Worm (Caenorhabditis elegans) whole organism, young adult: Measurements from ENCODE around the gene F13E6.1.

Experiments
- B0035.1 ChIP-seq: sonication (generic microtip); optimal IDR thresholded peaks from 2 replicates; lab custom pipeline; 2016; ENCODE audit warnings: missing genetic modification characterization, mild to moderate bottlenecking, missing compliant biosample characterization, missing genotype, missing genetic modification reagents
- B0336.3 ChIP-seq: fragments of 200-800 bp; sonication (Bioruptor generic); IDR thresholded peaks from 2 replicates; pipeline ENCODE4 v1.3.6; 2022; ENCODE audit warnings: missing genetic modification characterization, missing compliant biosample characterization
- F10E7.11 ChIP-seq: sonication (generic microtip); optimal IDR thresholded peaks from 2 replicates; lab custom pipeline; 2017; ENCODE audit warnings: mild to moderate bottlenecking, missing genetic modification characterization, moderate library complexity, missing compliant biosample characterization
- F22D6.2 ChIP-seq: sonication (generic microtip); optimal IDR thresholded peaks from 2 replicates; lab custom pipeline; 2016; ENCODE audit warnings: mild to moderate bottlenecking, missing genetic modification characterization, missing compliant biosample characterization
- F57A8.1 ChIP-seq: fragments of 200-800 bp; sonication (Bioruptor generic); optimal IDR thresholded peaks from 2 replicates; lab custom pipeline; 2018; ENCODE audit warnings: mild to moderate bottlenecking, missing genetic modification characterization, moderate library complexity, missing compliant biosample characterization
- F57C9.4 ChIP-seq: sonication (generic microtip); optimal IDR thresholded peaks from 2 replicates; lab custom pipeline; 2017; ENCODE audit warnings: mild to moderate bottlenecking, missing genetic modification characterization, missing compliant biosample characterization
- T07F8.4 ChIP-seq: sonication (generic microtip); optimal IDR thresholded peaks from 2 replicates; lab custom pipeline; 2016; ENCODE audit warnings: mild to moderate bottlenecking, missing genetic modification characterization, moderate library complexity, missing compliant biosample characterization
- Y79H2A.3 ChIP-seq: fragments of 200-800 bp; sonication (Bioruptor generic); conservative IDR thresholded peaks from 2 replicates; pipeline ENCODE4 v1.3.6; 2022; ENCODE audit warnings: missing genetic modification reagents, missing genetic modification characterization, missing compliant biosample characterization
- akir-1 ChIP-seq: fragments of 200-800 bp; sonication (Bioruptor generic); optimal IDR thresholded peaks from 2 replicates; lab custom pipeline; 2018; ENCODE audit warnings: mild to moderate bottlenecking, missing genetic modification characterization, moderate library complexity, missing compliant biosample characterization
- athp-1 ChIP-seq: sonication (generic microtip); optimal IDR thresholded peaks from 2 replicates; lab custom pipeline; 2017; ENCODE audit warnings: mild to moderate bottlenecking, missing genetic modification characterization, missing compliant biosample characterization
- attf-6 ChIP-seq: fragments of 200-800 bp; sonication (Bioruptor generic); IDR thresholded peaks from 2 replicates; pipeline ENCODE4 v1.3.6; 2022; ENCODE audit warnings: missing genetic modification reagents, missing genetic modification characterization, missing compliant biosample characterization
- bed-2 ChIP-seq: fragments of 200-800 bp; sonication (Bioruptor generic); IDR thresholded peaks from 2 replicates; pipeline ENCODE4 v1.3.6; 2022; ENCODE audit warnings: missing genetic modification reagents, missing genetic modification characterization, missing compliant biosample characterization
- ccch-3 ChIP-seq: fragments of 200-800 bp; sonication (Bioruptor generic); optimal IDR thresholded peaks from 2 replicates; lab custom pipeline; 2018; ENCODE audit warnings: mild to moderate bottlenecking, missing genetic modification characterization, missing compliant biosample characterization
- cebp-1 ChIP-seq, 2 experiments: fragments of 200-800 bp in 1 of 2; sonication (Bioruptor generic) in 1 of 2; sonication (generic microtip) in 1 of 2; IDR thresholded peaks in 1 of 2; optimal IDR thresholded peaks in 1 of 2; 2 replicates each; pipeline versions ENCODE4 v1.3.6 to Lab custom; 2017 to 2022; ENCODE audit warnings: missing compliant biosample characterization in 2 of 2, missing genetic modification characterization in 2 of 2, mild to moderate bottlenecking in 1 of 2, missing genetic modification reagents in 1 of 2, moderate library complexity in 1 of 2
- ceh-91 ChIP-seq: fragments of 200-800 bp; sonication (Bioruptor generic); IDR thresholded peaks from 2 replicates; pipeline ENCODE4 v1.3.6; 2022; ENCODE audit warnings: missing genetic modification reagents, missing genetic modification characterization, missing compliant biosample characterization
- dpl-1 ChIP-seq: fragments of 150-350 bp; optimal IDR thresholded peaks from 2 replicates; lab custom pipeline; 2014; ENCODE audit warnings: missing biosample characterization, missing genetic modification reagents, missing genetic modification characterization
- egl-18 ChIP-seq: fragments of 200-800 bp; sonication (Bioruptor generic); IDR thresholded peaks from 2 replicates; pipeline ENCODE4 v1.3.6; 2022; ENCODE audit warnings: missing genetic modification reagents, missing genetic modification characterization, missing compliant biosample characterization
- egrh-3 ChIP-seq: fragments of 200-800 bp; sonication (Bioruptor generic); IDR thresholded peaks from 2 replicates; pipeline ENCODE4 v1.3.6; 2022; ENCODE audit warnings: missing genetic modification reagents, missing genetic modification characterization, missing compliant biosample characterization
- ets-4 ChIP-seq: fragments of 200-800 bp; sonication (Bioruptor generic); optimal IDR thresholded peaks from 2 replicates; lab custom pipeline; 2018; ENCODE audit warnings: mild to moderate bottlenecking, missing genetic modification characterization, missing compliant biosample characterization
- fkh-3 ChIP-seq: sonication (generic microtip); optimal IDR thresholded peaks from 2 replicates; lab custom pipeline; 2016; ENCODE audit warnings: mild to moderate bottlenecking, missing genetic modification characterization, missing compliant biosample characterization
- gei-17 ChIP-seq: fragments of 200-800 bp; sonication (Bioruptor generic); optimal IDR thresholded peaks from 2 replicates; lab custom pipeline; 2018; ENCODE audit warnings: mild to moderate bottlenecking, missing genetic modification characterization, missing compliant biosample characterization
- lag-1 ChIP-seq: fragments of 200-800 bp; sonication (Bioruptor generic); IDR thresholded peaks from 2 replicates; pipeline ENCODE4 v1.3.6; 2022; ENCODE audit warnings: missing genetic modification reagents, missing genetic modification characterization, missing compliant biosample characterization
- let-607 ChIP-seq, 2 experiments: fragments of 200-800 bp in 1 of 2; sonication (Bioruptor generic) in 1 of 2; sonication (generic microtip) in 1 of 2; optimal IDR thresholded peaks; 2 replicates each; lab custom pipeline; 2016 to 2018; ENCODE audit warnings: mild to moderate bottlenecking in 2 of 2, missing compliant biosample characterization in 2 of 2, missing genetic modification characterization in 2 of 2, moderate library complexity in 2 of 2, missing genotype in 1 of 2
- lin-40 ChIP-seq: sonication (generic microtip); optimal IDR thresholded peaks from 2 replicates; lab custom pipeline; 2016; ENCODE audit warnings: missing genetic modification characterization, mild to moderate bottlenecking, missing compliant biosample characterization, missing genotype, missing genetic modification reagents
- lin-54 ChIP-seq: fragments of 200-800 bp; sonication (Bioruptor generic); optimal IDR thresholded peaks from 2 replicates; lab custom pipeline; 2018; ENCODE audit warnings: mild to moderate bottlenecking, missing genetic modification characterization, missing compliant biosample characterization
- lsl-1 ChIP-seq: fragments of 200-800 bp; sonication (Bioruptor generic); optimal IDR thresholded peaks from 2 replicates; lab custom pipeline; 2018; ENCODE audit warnings: mild to moderate bottlenecking, missing genetic modification characterization, moderate library complexity, missing compliant biosample characterization
- madf-10 ChIP-seq: sonication (generic microtip); optimal IDR thresholded peaks from 2 replicates; lab custom pipeline; 2016; ENCODE audit warnings: mild to moderate bottlenecking, missing genetic modification characterization, missing compliant biosample characterization
- mcd-1 ChIP-seq: fragments of 200-800 bp; sonication (Bioruptor generic); IDR thresholded peaks from 2 replicates; pipeline ENCODE4 v1.3.6; 2022; ENCODE audit warnings: missing genetic modification reagents, missing genetic modification characterization, missing compliant biosample characterization
- mel-28 ChIP-seq: sonication (generic microtip); optimal IDR thresholded peaks from 2 replicates; lab custom pipeline; 2016; ENCODE audit warnings: borderline replicate concordance, mild to moderate bottlenecking, missing genetic modification characterization, missing compliant biosample characterization
- mxl-1 ChIP-seq: sonication (generic microtip); optimal IDR thresholded peaks from 2 replicates; lab custom pipeline; 2016; ENCODE audit warnings: missing genetic modification characterization, missing compliant biosample characterization
- nfya-2 ChIP-seq: fragments of 200-800 bp; sonication (Bioruptor generic); IDR thresholded peaks from 2 replicates; pipeline ENCODE4 v1.3.6; 2022; ENCODE audit warnings: missing genetic modification reagents, missing genetic modification characterization, missing compliant biosample characterization
- nfyb-1 ChIP-seq: fragments of 200-800 bp; sonication (Bioruptor generic); IDR thresholded peaks from 2 replicates; pipeline ENCODE4 v1.3.6; 2022; ENCODE audit warnings: missing genetic modification reagents, missing genetic modification characterization, missing compliant biosample characterization
- nhr-27 ChIP-seq: fragments of 200-800 bp; sonication (Bioruptor generic); optimal IDR thresholded peaks from 2 replicates; lab custom pipeline; 2018; ENCODE audit warnings: mild to moderate bottlenecking, missing genetic modification characterization, moderate library complexity, missing compliant biosample characterization
- nhr-80 ChIP-seq: sonication (generic microtip); optimal IDR thresholded peaks from 2 replicates; lab custom pipeline; 2016; ENCODE audit warnings: missing genetic modification characterization, missing compliant biosample characterization
- nhr-90 ChIP-seq: sonication (generic microtip); optimal IDR thresholded peaks from 2 replicates; lab custom pipeline; 2016; ENCODE audit warnings: missing genotype, mild to moderate bottlenecking, missing genetic modification characterization, missing compliant biosample characterization
- rcor-1 ChIP-seq: fragments of 200-800 bp; sonication (Bioruptor generic); IDR thresholded peaks from 2 replicates; pipeline ENCODE4 v1.3.6; 2022; ENCODE audit warnings: missing genetic modification reagents, missing genetic modification characterization, missing compliant biosample characterization
- sea-2 ChIP-seq: fragments of 200-800 bp; sonication (Bioruptor generic); IDR thresholded peaks from 2 replicates; pipeline ENCODE4 v1.3.6; 2022; ENCODE audit warnings: missing genetic modification characterization, missing compliant biosample characterization
- snpc-1.3 ChIP-seq: sonication (generic microtip); optimal IDR thresholded peaks from 2 replicates; lab custom pipeline; 2017; ENCODE audit warnings: missing genetic modification characterization, mild to moderate bottlenecking, missing compliant biosample characterization, antibody characterized with exemption, moderate library complexity, missing genotype, missing genetic modification reagents; ENCODE audit not compliant: insufficient read depth
- snpc-4 ChIP-seq, 5 experiments: fragments of 150-350 bp in 1 of 5; sonication (generic microtip) in 4 of 5; optimal IDR thresholded peaks; 2 replicates each; lab custom pipeline; 2014 to 2018; ENCODE audit warnings: missing genetic modification characterization in 5 of 5, missing biosample characterization in 3 of 5, antibody characterized with exemption in 2 of 5, mild to moderate bottlenecking in 2 of 5, missing compliant biosample characterization in 2 of 5, missing genotype in 2 of 5, moderate library complexity in 2 of 5, missing genetic modification reagents in 1 of 5
- unc-62 ChIP-seq: fragments of 150-350 bp; optimal IDR thresholded peaks from 2 replicates; lab custom pipeline; 2014; ENCODE audit warnings: missing biosample characterization, missing genetic modification reagents, missing genetic modification characterization
- zfh-2 ChIP-seq: fragments of 200-800 bp; sonication (Bioruptor generic); conservative IDR thresholded peaks from 2 replicates; pipeline ENCODE4 v1.3.6; 2022; ENCODE audit warnings: missing genetic modification reagents, missing genetic modification characterization, missing compliant biosample characterization
- ztf-25 ChIP-seq: fragments of 200-800 bp; sonication (Bioruptor generic); IDR thresholded peaks from 2 replicates; pipeline ENCODE4 v1.3.6; 2022; ENCODE audit warnings: missing genetic modification reagents, missing genetic modification characterization, missing compliant biosample characterization
- ztf-28 ChIP-seq: fragments of 200-800 bp; sonication (Bioruptor generic); IDR thresholded peaks from 2 replicates; pipeline ENCODE4 v1.3.6; 2022; ENCODE audit warnings: missing genetic modification reagents, missing genetic modification characterization, missing compliant biosample characterization
- ztf-3 ChIP-seq: fragments of 200-800 bp; sonication (Bioruptor generic); optimal IDR thresholded peaks from 2 replicates; lab custom pipeline; 2018; ENCODE audit warnings: mild to moderate bottlenecking, missing genetic modification characterization, missing compliant biosample characterization
- ztf-6 ChIP-seq: fragments of 200-800 bp; sonication (Bioruptor generic); IDR thresholded peaks from 2 replicates; pipeline ENCODE4 v1.3.6; 2022; ENCODE audit warnings: missing genetic modification reagents, missing genetic modification characterization, missing compliant biosample characterization

The F13E6.1 gene

DNA sequence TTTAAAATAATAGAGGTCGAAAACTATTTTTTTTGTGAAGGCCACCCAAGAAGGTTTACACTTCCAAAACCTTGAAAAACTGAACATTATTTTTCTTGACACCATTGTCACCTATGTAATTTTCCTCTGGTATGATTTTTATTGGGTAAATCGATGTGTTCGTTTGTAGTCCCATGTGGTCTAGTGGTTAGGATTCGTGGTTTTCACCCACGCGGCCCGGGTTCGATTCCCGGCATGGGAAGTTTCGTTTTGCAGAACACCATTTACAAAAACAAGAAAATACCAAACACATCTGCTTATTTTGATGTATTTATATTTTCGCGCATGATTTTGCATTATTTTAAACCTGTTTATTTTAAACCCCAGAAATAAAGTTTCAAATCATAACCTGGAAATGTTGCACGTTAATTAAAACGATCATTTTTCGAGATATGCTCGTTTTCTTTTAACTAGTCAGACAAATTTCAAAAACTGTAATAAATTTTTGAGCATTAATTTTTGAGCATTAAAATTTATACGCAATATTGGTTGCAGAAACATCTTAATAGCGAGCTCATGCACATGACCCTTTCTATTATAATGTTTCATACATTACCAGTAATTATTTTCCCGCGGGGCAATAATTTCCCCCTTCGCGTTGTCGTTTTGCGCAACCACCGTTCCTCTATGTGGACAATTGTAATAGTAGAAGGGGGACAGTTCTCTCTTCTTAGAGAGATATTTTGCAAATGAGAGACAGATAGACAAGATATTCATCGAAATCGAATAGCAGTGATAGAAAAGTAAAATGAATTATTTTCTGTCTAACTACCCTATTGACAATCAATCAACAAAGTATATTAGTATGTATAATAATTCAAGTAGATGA, 9.3 kb downstream of the F13E6.1 start (continued):
- TF ChIP-seq nhr-27 (tag; lab: Kevin White, UChicago), result no peak
- TF ChIP-seq nfya-2 (GFP tag; lab: Robert Waterston, UW), result no peak
- TF ChIP-seq akir-1 (GFP tag; lab: Kevin White, UChicago), result no peak
- TF ChIP-seq ztf-25, result 0 out of 2 replicates have a peak, but pooled peaks have one; percentile 39
- peak; percentile 48; the same call in 1 of the 2 replicates for TF ChIP-seq rcor-1
- no peak for TF ChIP-seq athp-1
- TF ChIP-seq T07F8.4 (tag; lab: Kevin White, UChicago), result no peak
- no peak for TF ChIP-seq dpl-1
- no peak for TF ChIP-seq ztf-28 (GFP tag; lab: Robert Waterston, UW)
- no peak for TF ChIP-seq let-607 (tag; optimal IDR thresholded peaks at IDR 0.05; lab: Kevin White, UChicago)
- TF ChIP-seq ceh-91 (GFP tag; lab: Robert Waterston, UW), result no peak
- TF ChIP-seq lin-40 (tag; lab: Kevin White, UChicago), result peak; percentile 69
- TF ChIP-seq ccch-3 (GFP tag; lab: Kevin White, UChicago), result no peak
- peak; percentile 44; the same call in 1 of the 2 replicates for TF ChIP-seq nfyb-1
- 0 out of 2 replicates have a peak, but pooled peaks have one; percentile 39 for TF ChIP-seq ztf-6 (GFP tag; lab: Robert Waterston, UW)
- TF ChIP-seq lag-1 (GFP tag; lab: Robert Waterston, UW), result no peak
- peak; percentile 34 for TF ChIP-seq mxl-1 (tag; lab: Kevin White, UChicago)
- peak; percentile 19 for TF ChIP-seq lin-54
- peak; percentile 44 for TF ChIP-seq gei-17 (GFP tag; lab: Kevin White, UChicago)
- no peak for TF ChIP-seq B0035.1 (tag; lab: Kevin White, UChicago)
- no peak for TF ChIP-seq ets-4 (GFP tag; lab: Kevin White, UChicago)
- TF ChIP-seq snpc-4 (GFP tag; optimal IDR thresholded peaks at IDR 0.05; lab: Kevin White, UChicago), result peak; percentile 44
- peak in 2 of 4 experiments; percentile 51 to 56 for TF ChIP-seq snpc-4 (tag; optimal IDR thresholded peaks at IDR 0.05; lab: Kevin White, UChicago)
- no peak for TF ChIP-seq nhr-80 (tag; lab: Kevin White, UChicago)
- no peak for TF ChIP-seq attf-6
- TF ChIP-seq egl-18 (GFP tag; lab: Robert Waterston, UW), result no peak
- TF ChIP-seq B0336.3 (GFP tag; lab: Robert Waterston, UW), result no peak
- no peak for TF ChIP-seq F10E7.11
- TF ChIP-seq snpc-1.3 (tag; lab: Kevin White, UChicago), result peak; percentile 54
- TF ChIP-seq zfh-2 (GFP tag; lab: Robert Waterston, UW), result no peak
- TF ChIP-seq bed-2 (GFP tag; lab: Robert Waterston, UW), result no peak
- TF ChIP-seq cebp-1 (GFP tag; IDR thresholded peaks at IDR 0.05; lab: Robert Waterston, UW), result no peak
- no peak for TF ChIP-seq cebp-1 (tag; optimal IDR thresholded peaks at IDR 0.05; lab: Kevin White, UChicago)
- TF ChIP-seq sea-2 (GFP tag; lab: Robert Waterston, UW), result peak; percentile 35; the same call in 1 of the 2 replicates
- TF ChIP-seq madf-10 (tag; lab: Kevin White, UChicago), result peak; percentile 5
- TF ChIP-seq F57A8.1 (GFP tag; lab: Kevin White, UChicago), result no peak
- peak; percentile 41 for TF ChIP-seq nhr-90
- no peak for TF ChIP-seq mcd-1 (GFP tag; lab: Robert Waterston, UW)
- TF ChIP-seq fkh-3 (tag; lab: Kevin White, UChicago), result no peak
- TF ChIP-seq F57C9.4 (tag; lab: Kevin White, UChicago), result no peak
- no peak for TF ChIP-seq Y79H2A.3 (GFP tag; lab: Robert Waterston, UW)
- TF ChIP-seq unc-62 (GFP tag; lab: Kevin White, UChicago), result no peak
- TF ChIP-seq ztf-3 (GFP tag; lab: Kevin White, UChicago), result no peak
- TF ChIP-seq F22D6.2 (tag; lab: Kevin White, UChicago), result no peak
- no peak for TF ChIP-seq egrh-3 (GFP tag; lab: Robert Waterston, UW)
- no peak for TF ChIP-seq lsl-1 (GFP tag; lab: Kevin White, UChicago)
- no peak for TF ChIP-seq mel-28 (tag; lab: Kevin White, UChicago)
